Fruit fly (Drosophila melanogaster): ENCODE data around the gene CG32445.

Gene CG32445

dm6 chr3L:21640815-21641214 lies 1.7 kb downstream of the CG32445 start, which contains the start of gene Atox1 (continued):
- peak; percentile 45; the same call in 1 of the 3 replicates for TF ChIP-seq ken (GFP tag; IDR thresholded peaks at IDR 0.05)
- peak; percentile 44 for TF ChIP-seq Myb (GFP tag; optimal IDR thresholded peaks at IDR 0.05)
- TF ChIP-seq nom (GFP tag; optimal IDR thresholded peaks at IDR 0.05): peak; percentile 53
- TF ChIP-seq CG8089 (GFP tag; optimal IDR thresholded peaks at IDR 0.05): no peak
- TF ChIP-seq CG7357 (GFP tag; IDR thresholded peaks at IDR 0.05): no peak
- no peak for TF ChIP-seq Atf6 (GFP tag; IDR thresholded peaks at IDR 0.05)
- no peak for TF ChIP-seq Awh (GFP tag; IDR thresholded peaks at IDR 0.05)
- TF ChIP-seq emc (GFP tag; optimal IDR thresholded peaks at IDR 0.05): no peak
- TF ChIP-seq gce (GFP tag; IDR thresholded peaks at IDR 0.05): no peak
- no peak for TF ChIP-seq hbn (GFP tag; IDR thresholded peaks at IDR 0.05; ENCODE audit: partially characterized antibody)
- TF ChIP-seq CG34376 (GFP tag; optimal IDR thresholded peaks at IDR 0.05): peak; percentile 27
- no peak for TF ChIP-seq run (tag; optimal IDR thresholded peaks at IDR 0.05)
- no peak for TF ChIP-seq CG1602 (GFP tag; optimal IDR thresholded peaks at IDR 0.05)
- peak; percentile 78 for TF ChIP-seq sens (GFP tag)
- no peak for TF ChIP-seq CG4820 (GFP tag; optimal IDR thresholded peaks at IDR 0.05)
- peak; percentile 23 for TF ChIP-seq pb (GFP tag; optimal IDR thresholded peaks at IDR 0.05)
- TF ChIP-seq phol (tag; optimal IDR thresholded peaks at IDR 0.05): peak; percentile 86
- no peak for TF ChIP-seq Mes4 (GFP tag; optimal IDR thresholded peaks at IDR 0.05)
- TF ChIP-seq jumu (GFP tag; optimal IDR thresholded peaks at IDR 0.05): peak; percentile 24
- TF ChIP-seq chif (GFP tag; optimal IDR thresholded peaks at IDR 0.05): peak in 1 of 2 experiments; percentile 33
- TF ChIP-seq CG12391 (tag; optimal IDR thresholded peaks at IDR 0.05): peak; percentile 35
- TF ChIP-seq CG2199 (GFP tag; IDR thresholded peaks at IDR 0.05): peak; percentile 77
- TF ChIP-seq CG13624 (GFP tag; optimal IDR thresholded peaks at IDR 0.05): peak; percentile 66
- TF ChIP-seq H15 (GFP tag; IDR thresholded peaks at IDR 0.05): no peak
- no peak for TF ChIP-seq CG3281 (GFP tag; optimal IDR thresholded peaks at IDR 0.05)
- TF ChIP-seq ap (GFP tag; IDR thresholded peaks at IDR 0.05): no peak
- no peak for TF ChIP-seq MTF-1 (GFP tag; optimal IDR thresholded peaks at IDR 0.05; ENCODE audit: borderline replicate concordance)
- no peak for TF ChIP-seq CG3065 (GFP tag; optimal IDR thresholded peaks at IDR 0.05)
- TF ChIP-seq ac (GFP tag; optimal IDR thresholded peaks at IDR 0.05): no peak
- TF ChIP-seq gem (tag; optimal IDR thresholded peaks at IDR 0.05): no peak
- no peak for TF ChIP-seq grn (GFP tag; optimal IDR thresholded peaks at IDR 0.05)
- peak; percentile 21 for TF ChIP-seq Fer3 (tag; optimal IDR thresholded peaks at IDR 0.05)
- no peak for TF ChIP-seq dimm (GFP tag; IDR thresholded peaks at IDR 0.05)
- TF ChIP-seq CG15514 (GFP tag; optimal IDR thresholded peaks at IDR 0.05): peak; percentile 87
- TF ChIP-seq CG6854 (GFP tag; optimal IDR thresholded peaks at IDR 0.05): no peak
- TF ChIP-seq C15 (GFP tag; IDR thresholded peaks at IDR 0.05): no peak
- TF ChIP-seq ci (GFP tag; IDR thresholded peaks at IDR 0.05): peak; percentile 78; the same call in 2 of the 3 replicates
- TF ChIP-seq Opbp (GFP tag; IDR thresholded peaks at IDR 0.05; ENCODE audit: partially characterized antibody): peak; percentile 55; the same call in 1 of the 3 replicates
- peak in 1 of 3 experiments; percentile 19 for TF ChIP-seq Stat92E (GFP tag; optimal IDR thresholded peaks at IDR 0.05)
- peak; percentile 43; the same call in 1 of the 2 replicates for TF ChIP-seq sob (GFP tag; IDR thresholded peaks at IDR 0.05)
- no peak for TF ChIP-seq Sox100B (GFP tag; optimal IDR thresholded peaks at IDR 0.05)
- peak; percentile 72 for TF ChIP-seq CG17912 (GFP tag; optimal IDR thresholded peaks at IDR 0.05)
- peak; percentile 65 for TF ChIP-seq Fer1 (GFP tag; optimal IDR thresholded peaks at IDR 0.05)
- no peak for TF ChIP-seq CG11696 (GFP tag; IDR thresholded peaks at IDR 0.05)
- no peak for TF ChIP-seq CG43689 (GFP tag; IDR thresholded peaks at IDR 0.05)
- TF ChIP-seq CG5180 (GFP tag; optimal IDR thresholded peaks at IDR 0.05): no peak
- peak; percentile 27 for TF ChIP-seq CG8290 (GFP tag; optimal IDR thresholded peaks at IDR 0.05)
- TF ChIP-seq CG8290 (tag; optimal IDR thresholded peaks at IDR 0.05): peak in 1 of 2 experiments; percentile 86
- TF ChIP-seq CG7745 (tag; optimal IDR thresholded peaks at IDR 0.05): no peak
- TF ChIP-seq row (GFP tag; IDR thresholded peaks at IDR 0.05): peak; percentile 23; the same call in 1 of the 3 replicates
- peak; percentile 10 for TF ChIP-seq CG6765 (GFP tag; optimal IDR thresholded peaks at IDR 0.05)
- peak; percentile 30 for TF ChIP-seq her (GFP tag; optimal IDR thresholded peaks at IDR 0.05)
